Worm (Caenorhabditis elegans) whole organism, late embryonic: ENCODE data around the gene cyc-2.1.

ENCODE experiments used
- C08G9.2 ChIP-seq: sonication (generic microtip); optimal IDR thresholded peaks from 2 replicates; lab custom pipeline; 2016; ENCODE audit warnings: mild to moderate bottlenecking, missing genetic modification characterization, moderate library complexity, missing compliant biosample characterization
- K02D7.2 ChIP-seq: sonication (generic microtip); optimal IDR thresholded peaks from 2 replicates; lab custom pipeline; 2017; ENCODE audit warnings: mild to moderate bottlenecking, missing genetic modification characterization, missing compliant biosample characterization
- K09A11.1 ChIP-seq: sonication (generic microtip); optimal IDR thresholded peaks from 2 replicates; lab custom pipeline; 2017; ENCODE audit warnings: antibody characterized with exemption, mild to moderate bottlenecking, missing genetic modification characterization, missing compliant biosample characterization; ENCODE audit not compliant: insufficient read depth
- T23F11.4 ChIP-seq: fragments of 200-800 bp; sonication (Bioruptor generic); optimal IDR thresholded peaks from 2 replicates; lab custom pipeline; 2018; ENCODE audit warnings: mild to moderate bottlenecking, missing genetic modification characterization, missing compliant biosample characterization
- Y22D7AL.16 ChIP-seq: sonication (generic microtip); optimal IDR thresholded peaks from 2 replicates; lab custom pipeline; 2016; ENCODE audit warnings: missing genetic modification characterization, missing compliant biosample characterization
- ahr-1 ChIP-seq: sonication (generic microtip); optimal IDR thresholded peaks from 2 replicates; lab custom pipeline; 2016; ENCODE audit warnings: missing genetic modification characterization, missing compliant biosample characterization
- ama-1 ChIP-seq: fragments of 150-350 bp; optimal IDR thresholded peaks from 2 replicates; lab custom pipeline; 2014
- ceh-14 ChIP-seq: sonication (generic microtip); optimal IDR thresholded peaks from 2 replicates; lab custom pipeline; 2016; ENCODE audit warnings: missing genotype, missing genetic modification characterization, missing compliant biosample characterization
- ceh-2 ChIP-seq: sonication (generic microtip); optimal IDR thresholded peaks from 2 replicates; lab custom pipeline; 2016; ENCODE audit warnings: missing genotype, missing genetic modification characterization, missing compliant biosample characterization
- ceh-22 ChIP-seq: sonication (generic microtip); optimal IDR thresholded peaks from 2 replicates; lab custom pipeline; 2017; ENCODE audit warnings: missing biosample characterization, missing genetic modification characterization
- ceh-34 ChIP-seq: sonication (generic microtip); optimal IDR thresholded peaks from 2 replicates; lab custom pipeline; 2016; ENCODE audit warnings: mild to moderate bottlenecking, missing genetic modification characterization, missing compliant biosample characterization
- dmd-4 ChIP-seq: sonication (generic microtip); optimal IDR thresholded peaks from 2 replicates; lab custom pipeline; 2016; ENCODE audit warnings: borderline replicate concordance, missing genetic modification characterization, missing compliant biosample characterization
- ets-4 ChIP-seq: sonication (generic microtip); optimal IDR thresholded peaks from 2 replicates; lab custom pipeline; 2016; ENCODE audit warnings: missing genetic modification characterization, missing compliant biosample characterization
- eyg-1 ChIP-seq: sonication (generic microtip); optimal IDR thresholded peaks from 2 replicates; lab custom pipeline; 2016; ENCODE audit warnings: missing genotype, missing genetic modification characterization, missing compliant biosample characterization
- fkh-6 ChIP-seq: sonication (generic microtip); optimal IDR thresholded peaks from 2 replicates; lab custom pipeline; 2016; ENCODE audit warnings: missing genetic modification characterization, missing compliant biosample characterization
- hlh-13 ChIP-seq: fragments of 200-800 bp; sonication (Bioruptor generic); optimal IDR thresholded peaks from 2 replicates; lab custom pipeline; 2018; ENCODE audit warnings: mild to moderate bottlenecking, missing genetic modification characterization, missing compliant biosample characterization
- hlh-30 ChIP-seq: sonication (generic microtip); optimal IDR thresholded peaks from 2 replicates; lab custom pipeline; 2017; ENCODE audit warnings: antibody characterized with exemption, missing genetic modification characterization, missing compliant biosample characterization; ENCODE audit not compliant: insufficient read depth
- hlh-8 ChIP-seq: sonication (generic microtip); optimal IDR thresholded peaks from 2 replicates; lab custom pipeline; 2016; ENCODE audit warnings: missing genotype, missing genetic modification characterization, missing compliant biosample characterization
- lim-6 ChIP-seq: sonication (generic microtip); optimal IDR thresholded peaks from 2 replicates; lab custom pipeline; 2016; ENCODE audit warnings: missing genetic modification characterization, missing compliant biosample characterization
- lin-11 ChIP-seq: fragments of 200-800 bp; sonication (Bioruptor generic); optimal IDR thresholded peaks from 2 replicates; lab custom pipeline; 2018; ENCODE audit warnings: mild to moderate bottlenecking, missing genetic modification characterization, missing compliant biosample characterization
- madf-2 ChIP-seq: sonication (generic microtip); optimal IDR thresholded peaks from 2 replicates; lab custom pipeline; 2017; ENCODE audit warnings: missing genetic modification characterization, missing compliant biosample characterization
- nfya-1 ChIP-seq: sonication (generic microtip); optimal IDR thresholded peaks from 2 replicates; lab custom pipeline; 2017; ENCODE audit warnings: missing genetic modification characterization, mild to moderate bottlenecking, missing compliant biosample characterization, antibody characterized with exemption, moderate library complexity
- nhr-232 ChIP-seq: sonication (generic microtip); optimal IDR thresholded peaks from 2 replicates; lab custom pipeline; 2016; ENCODE audit warnings: missing genetic modification characterization, missing compliant biosample characterization
- odd-2 ChIP-seq: sonication (generic microtip); optimal IDR thresholded peaks from 2 replicates; lab custom pipeline; 2017; ENCODE audit warnings: antibody characterized with exemption, mild to moderate bottlenecking, missing genetic modification characterization, missing compliant biosample characterization
- pag-3 ChIP-seq: sonication (generic microtip); optimal IDR thresholded peaks from 2 replicates; lab custom pipeline; 2016; ENCODE audit warnings: missing compliant biosample characterization, missing genetic modification characterization, borderline replicate concordance
- pat-9 ChIP-seq: fragments of 200-800 bp; sonication (Bioruptor generic); optimal IDR thresholded peaks from 2 replicates; lab custom pipeline; 2018; ENCODE audit warnings: mild to moderate bottlenecking, missing genetic modification characterization, moderate library complexity, missing compliant biosample characterization
- pax-1 ChIP-seq: fragments of 150-350 bp; optimal IDR thresholded peaks from 2 replicates; lab custom pipeline; 2014; ENCODE audit warnings: missing biosample characterization, missing genetic modification characterization
- pha-2 ChIP-seq: sonication (generic microtip); optimal IDR thresholded peaks from 2 replicates; lab custom pipeline; 2017; ENCODE audit warnings: mild to moderate bottlenecking, missing genetic modification characterization, missing compliant biosample characterization
- pha-4 ChIP-seq: fragments of 150-350 bp; optimal IDR thresholded peaks from 2 replicates; lab custom pipeline; 2018; ENCODE audit warnings: missing biosample characterization, missing genetic modification reagents, missing genetic modification characterization
- pros-1 ChIP-seq: fragments of 150-350 bp; optimal IDR thresholded peaks from 2 replicates; lab custom pipeline; 2014; ENCODE audit warnings: missing biosample characterization, missing genetic modification reagents, missing genetic modification characterization
- sdc-2 ChIP-seq: sonication (generic microtip); optimal IDR thresholded peaks from 2 replicates; lab custom pipeline; 2016; ENCODE audit warnings: missing genotype, missing genetic modification characterization, missing compliant biosample characterization
- sox-2 ChIP-seq: fragments of 200-800 bp; sonication (Bioruptor generic); IDR thresholded peaks from 2 replicates; pipeline ENCODE4 v1.3.6; 2022; ENCODE audit warnings: missing genetic modification reagents, missing genetic modification characterization, missing compliant biosample characterization
- syd-9 ChIP-seq: sonication (generic microtip); optimal IDR thresholded peaks from 2 replicates; lab custom pipeline; 2016; ENCODE audit warnings: mild to moderate bottlenecking, missing genetic modification characterization, moderate library complexity, missing compliant biosample characterization
- tbx-2 ChIP-seq: sonication (generic microtip); optimal IDR thresholded peaks from 2 replicates; lab custom pipeline; 2016; ENCODE audit warnings: missing genetic modification characterization, missing compliant biosample characterization
- tbx-7 ChIP-seq: sonication (generic microtip); optimal IDR thresholded peaks from 2 replicates; lab custom pipeline; 2016; ENCODE audit warnings: missing genotype, missing genetic modification characterization, missing compliant biosample characterization
- ttx-3 ChIP-seq: sonication (generic microtip); optimal IDR thresholded peaks from 2 replicates; lab custom pipeline; 2016; ENCODE audit warnings: missing genetic modification reagents, missing genetic modification characterization, missing compliant biosample characterization
- unc-3 ChIP-seq, 2 experiments: fragments of 200-800 bp in 1 of 2; sonication (Bioruptor generic) in 1 of 2; sonication (generic microtip) in 1 of 2; conservative IDR thresholded peaks in 1 of 2; optimal IDR thresholded peaks in 1 of 2; 2 replicates each; pipeline versions ENCODE4 v1.3.6 to Lab custom; 2016 to 2022; ENCODE audit warnings: missing compliant biosample characterization in 2 of 2, missing genetic modification characterization in 2 of 2, missing genetic modification reagents in 1 of 2
- unc-55 ChIP-seq: sonication (generic microtip); optimal IDR thresholded peaks from 2 replicates; lab custom pipeline; 2017; ENCODE audit warnings: missing biosample characterization, missing genetic modification reagents, missing genetic modification characterization
- unc-86 ChIP-seq: sonication (generic microtip); optimal IDR thresholded peaks from 2 replicates; lab custom pipeline; 2016; ENCODE audit warnings: missing genetic modification characterization, missing compliant biosample characterization
- ztf-16 ChIP-seq: sonication (generic microtip); optimal IDR thresholded peaks from 2 replicates; lab custom pipeline; 2017; ENCODE audit warnings: missing genetic modification characterization, missing compliant biosample characterization

cyc-2.1 gene

ce11 chrIV:4749728-4750278 is 991 bp upstream of the cyc-2.1 start, which contains the start of the genes rpl-20 and Y17G9B.5 (continued):
- TF ChIP-seq nfya-1 (tag; lab: Kevin White, UChicago), result peak; percentile 99
- TF ChIP-seq ztf-16 (tag; lab: Kevin White, UChicago), result peak; percentile 96
- TF ChIP-seq ahr-1 (tag; lab: Kevin White, UChicago), result peak; percentile 68
- peak; percentile 75 for TF ChIP-seq hlh-30 (tag; lab: Kevin White, UChicago)
- TF ChIP-seq ceh-14 (tag; lab: Kevin White, UChicago), result peak; percentile 93
- TF ChIP-seq odd-2 (tag; lab: Kevin White, UChicago), result no peak
- TF ChIP-seq T23F11.4 (GFP tag; lab: Kevin White, UChicago), result peak; percentile 79
- no peak for TF ChIP-seq nhr-232 (tag; lab: Kevin White, UChicago)
- TF ChIP-seq ceh-22 (tag; lab: Kevin White, UChicago), result peak; percentile 29
- TF ChIP-seq sox-2 (GFP tag; lab: Robert Waterston, UW), result peak; percentile 89
- peak; percentile 35 for TF ChIP-seq pag-3 (tag; lab: Kevin White, UChicago)
- TF ChIP-seq hlh-8, result peak; percentile 72
- peak; percentile 80 for TF ChIP-seq ttx-3 (tag; lab: Kevin White, UChicago)
- TF ChIP-seq pha-4 (tag; lab: Kevin White, UChicago), result no peak
- TF ChIP-seq ets-4 (tag; lab: Kevin White, UChicago), result peak; percentile 93
- TF ChIP-seq ama-1 (lab: Kevin White, UChicago), result no peak
- peak; percentile 70 for TF ChIP-seq C08G9.2 (tag; lab: Kevin White, UChicago)
- TF ChIP-seq madf-2 (tag; lab: Kevin White, UChicago), result peak; percentile 88
- peak; percentile 72 for TF ChIP-seq K02D7.2 (tag; lab: Kevin White, UChicago)
- TF ChIP-seq pat-9 (tag; lab: Kevin White, UChicago), result peak; percentile 82
- peak; percentile 98 for TF ChIP-seq ceh-34 (tag; lab: Kevin White, UChicago)
- TF ChIP-seq unc-3 (GFP tag; conservative IDR thresholded peaks at IDR 0.05; lab: Robert Waterston, UW), result peak; percentile 80
- peak; percentile 83 for TF ChIP-seq unc-3 (tag; optimal IDR thresholded peaks at IDR 0.05; lab: Kevin White, UChicago)
- peak; percentile 86 for TF ChIP-seq K09A11.1 (tag; lab: Kevin White, UChicago)
- no peak for TF ChIP-seq dmd-4 (tag; lab: Kevin White, UChicago)
- peak; percentile 17 for TF ChIP-seq eyg-1 (tag; lab: Kevin White, UChicago)
- TF ChIP-seq tbx-7, result peak; percentile 61

ce11 chrIV:4749155-4749554 is 343 bp upstream of the cyc-2.1 start:
- TF ChIP-seq syd-9 (tag; lab: Kevin White, UChicago) (no peak), dmd-4 (tag; lab: Kevin White, UChicago) (no peak), pros-1 (tag; lab: Kevin White, UChicago) (no peak), pha-2 (tag; lab: Kevin White, UChicago) (no peak), tbx-2 (tag; lab: Kevin White, UChicago) (no peak), sox-2 (GFP tag; lab: Robert Waterston, UW) (no peak), fkh-6 (tag; lab: Kevin White, UChicago) (no peak), C08G9.2 (tag; lab: Kevin White, UChicago) (no peak), unc-55 (GFP tag; lab: Kevin White, UChicago) (no peak), ceh-2 (tag; lab: Kevin White, UChicago) (no peak)

DNA sequence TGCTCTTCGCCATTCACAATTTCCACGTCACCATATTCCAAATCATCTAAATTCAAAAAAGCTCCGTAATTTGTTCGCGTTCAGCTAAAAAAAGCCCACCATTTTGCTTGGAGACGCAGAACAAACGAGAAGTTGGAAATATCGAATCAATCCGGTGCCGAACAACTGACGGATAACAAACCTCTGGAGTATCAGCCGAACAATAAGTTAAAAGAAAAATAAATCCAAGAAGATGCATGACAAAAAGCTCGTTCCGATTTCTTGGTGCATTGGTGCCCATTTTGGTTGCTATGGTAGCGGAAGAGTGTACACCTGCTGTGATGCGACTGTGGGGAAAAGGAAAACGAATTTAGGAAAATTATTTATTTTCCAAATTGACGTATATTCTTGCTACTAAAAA is 1.3 kb downstream of the cyc-2.1 start, which contains the start of gene tctn-1:
Gene tctn-1, minus strand, starts transcription at position 280 of the 400 bp plus-strand sequence.
- TF ChIP-seq lim-6 (tag; lab: Kevin White, UChicago) (no peak), hlh-13 (no peak), Y22D7AL.16 (tag; lab: Kevin White, UChicago) (no peak), ztf-16 (tag; lab: Kevin White, UChicago) (no peak), pros-1 (tag; lab: Kevin White, UChicago) (no peak), fkh-6 (tag; lab: Kevin White, UChicago) (no peak), hlh-8 (no peak), pax-1 (no peak), unc-86 (tag; lab: Kevin White, UChicago) (no peak), sdc-2 (tag; lab: Kevin White, UChicago) (no peak), madf-2 (tag; lab: Kevin White, UChicago) (no peak), pat-9 (tag; lab: Kevin White, UChicago) (no peak), lin-11 (tag; lab: Kevin White, UChicago) (no peak), pag-3 (tag; lab: Kevin White, UChicago) (no peak)
